Worm (Caenorhabditis elegans) whole organism, L2 larva: ENCODE measurements around the gene T13C5.6.

Experiments
- C34F6.9 ChIP-seq: fragments of 150-350 bp; optimal IDR thresholded peaks from 2 replicates; lab custom pipeline; 2014; ENCODE audit warnings: missing biosample characterization, missing genetic modification characterization
- ZK546.5 ChIP-seq: sonication (generic microtip); optimal IDR thresholded peaks from 2 replicates; lab custom pipeline; 2017; ENCODE audit warnings: missing biosample characterization, missing genetic modification characterization
- aly-2 ChIP-seq: fragments of 150-350 bp; optimal IDR thresholded peaks from 2 replicates; lab custom pipeline; 2014; ENCODE audit warnings: missing biosample characterization, missing genetic modification characterization
- blmp-1 ChIP-seq: sonication (generic microtip); optimal IDR thresholded peaks from 2 replicates; lab custom pipeline; 2017; ENCODE audit warnings: missing genetic modification characterization, mild to moderate bottlenecking, missing compliant biosample characterization, antibody characterized with exemption, moderate library complexity; ENCODE audit not compliant: insufficient read depth
- ceh-16 ChIP-seq: fragments of 150-350 bp; optimal IDR thresholded peaks from 2 replicates; lab custom pipeline; 2014; ENCODE audit warnings: missing biosample characterization, missing genetic modification characterization
- ceh-82 ChIP-seq: fragments of 150-350 bp; optimal IDR thresholded peaks from 2 replicates; lab custom pipeline; 2014; ENCODE audit warnings: missing biosample characterization, missing genetic modification characterization
- dmd-4 ChIP-seq: sonication (generic microtip); optimal IDR thresholded peaks from 2 replicates; lab custom pipeline; 2017; ENCODE audit warnings: missing biosample characterization, missing genetic modification characterization
- elt-3 ChIP-seq: sonication (generic microtip); optimal IDR thresholded peaks from 2 replicates; lab custom pipeline; 2017; ENCODE audit warnings: missing biosample characterization, missing genetic modification characterization
- fos-1 ChIP-seq: fragments of 150-350 bp; optimal IDR thresholded peaks from 2 replicates; lab custom pipeline; 2014; ENCODE audit warnings: missing biosample characterization, missing genetic modification characterization
- lin-11 ChIP-seq: fragments of 150-350 bp; sonication (generic microtip); optimal IDR thresholded peaks from 2 replicates; lab custom pipeline; 2014; ENCODE audit warnings: missing biosample characterization, missing genetic modification characterization, inconsistent platforms, mixed read lengths
- lin-13 ChIP-seq: fragments of 150-350 bp; optimal IDR thresholded peaks from 2 replicates; lab custom pipeline; 2014; ENCODE audit warnings: missing biosample characterization, missing genetic modification reagents, missing genetic modification characterization
- lin-39 ChIP-seq: fragments of 150-350 bp; optimal IDR thresholded peaks from 2 replicates; lab custom pipeline; 2014; ENCODE audit warnings: missing biosample characterization, missing genetic modification reagents, missing genetic modification characterization
- lsy-2 ChIP-seq, 2 experiments: fragments of 150-350 bp in 1 of 2; sonication (generic microtip) in 1 of 2; optimal IDR thresholded peaks; 2 replicates each; lab custom pipeline; 2014 to 2017; ENCODE audit warnings: missing biosample characterization in 2 of 2, missing genetic modification characterization in 2 of 2
- mdl-1 ChIP-seq, 2 experiments: fragments of 150-350 bp in 1 of 2; sonication (generic microtip) in 1 of 2; optimal IDR thresholded peaks; 2 replicates each; lab custom pipeline; 2017; ENCODE audit warnings: missing biosample characterization in 2 of 2, missing genetic modification characterization in 2 of 2
- nhr-10 ChIP-seq: sonication (generic microtip); optimal IDR thresholded peaks from 2 replicates; lab custom pipeline; 2017; ENCODE audit warnings: missing biosample characterization, missing genetic modification characterization
- nhr-129 ChIP-seq: fragments of 150-350 bp; optimal IDR thresholded peaks from 2 replicates; lab custom pipeline; 2014; ENCODE audit warnings: missing biosample characterization, missing genetic modification characterization
- nhr-21 ChIP-seq: fragments of 150-350 bp; optimal IDR thresholded peaks from 2 replicates; lab custom pipeline; 2014; ENCODE audit warnings: missing biosample characterization, missing genetic modification characterization
- peb-1 ChIP-seq: fragments of 150-350 bp; optimal IDR thresholded peaks from 2 replicates; lab custom pipeline; 2014; ENCODE audit warnings: missing biosample characterization, missing genetic modification characterization
- sem-4 ChIP-seq: fragments of 150-350 bp; optimal IDR thresholded peaks from 2 replicates; lab custom pipeline; 2014; ENCODE audit warnings: missing biosample characterization, missing genetic modification reagents, missing genetic modification characterization
- skn-1 ChIP-seq: sonication (generic microtip); optimal IDR thresholded peaks from 2 replicates; lab custom pipeline; 2017; ENCODE audit warnings: missing biosample characterization, missing genetic modification characterization
- sma-3 ChIP-seq: sonication (generic microtip); optimal IDR thresholded peaks from 2 replicates; lab custom pipeline; 2016; ENCODE audit warnings: missing genetic modification reagents, missing genetic modification characterization, missing compliant biosample characterization
- unc-39 ChIP-seq: fragments of 150-350 bp; optimal IDR thresholded peaks from 2 replicates; lab custom pipeline; 2014; ENCODE audit warnings: missing biosample characterization, missing genetic modification characterization
- unc-62 ChIP-seq: fragments of 150-350 bp; optimal IDR thresholded peaks from 2 replicates; lab custom pipeline; 2014; ENCODE audit warnings: missing biosample characterization, missing genetic modification reagents, missing genetic modification characterization
- ztf-1 ChIP-seq: fragments of 200-800 bp; sonication (Bioruptor generic); conservative IDR thresholded peaks from 2 replicates; pipeline ENCODE4 v1.3.6; 2022; ENCODE audit warnings: missing genetic modification characterization, missing compliant biosample characterization
- ztf-4 ChIP-seq: fragments of 150-350 bp; optimal IDR thresholded peaks from 2 replicates; lab custom pipeline; 2014; ENCODE audit warnings: missing biosample characterization, missing genetic modification characterization

Gene T13C5.6

DNA sequence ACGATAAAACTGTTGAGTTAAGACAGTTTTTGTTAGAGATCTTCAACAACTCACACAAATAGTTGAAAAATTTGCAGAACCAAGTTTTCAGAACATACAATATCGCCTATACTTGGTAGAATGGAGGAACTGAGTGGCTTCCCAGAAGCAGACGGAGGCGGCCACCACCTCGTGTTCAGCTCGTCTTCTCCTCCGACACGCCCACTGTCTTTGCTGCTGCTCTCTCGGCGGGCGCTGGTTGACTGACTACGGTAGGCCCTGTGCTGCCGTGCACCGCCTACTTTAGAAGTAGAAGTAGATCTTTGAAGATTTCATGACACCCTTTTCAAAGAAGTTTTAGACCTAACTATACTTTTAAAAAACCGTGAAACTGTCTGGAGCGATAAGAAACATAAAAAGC is 45.5 kb downstream of the T13C5.6 start:
- no peak for TF ChIP-seq nhr-21 (tag; lab: Kevin White, UChicago)
- no peak for TF ChIP-seq blmp-1 (tag; lab: Kevin White, UChicago)
- no peak for TF ChIP-seq aly-2
- no peak for TF ChIP-seq unc-62
- no peak for TF ChIP-seq ceh-82 (tag; lab: Kevin White, UChicago)
- no peak for TF ChIP-seq C34F6.9 (tag; lab: Kevin White, UChicago)
- no peak for TF ChIP-seq ztf-1 (GFP tag; lab: Robert Waterston, UW)
- TF ChIP-seq sem-4 (tag; lab: Kevin White, UChicago), result no peak
- no peak for TF ChIP-seq elt-3
- TF ChIP-seq skn-1 (tag; lab: Kevin White, UChicago), result no peak
- TF ChIP-seq ZK546.5, result no peak
- no peak for TF ChIP-seq ztf-4 (tag; lab: Kevin White, UChicago)
- no peak for TF ChIP-seq sma-3 (GFP tag; lab: Kevin White, UChicago)
- no peak for TF ChIP-seq ceh-16
- no peak for TF ChIP-seq peb-1 (tag; lab: Kevin White, UChicago)
- no peak for TF ChIP-seq fos-1
- TF ChIP-seq lsy-2 (tag; optimal IDR thresholded peaks at IDR 0.05; lab: Kevin White, UChicago), result no peak

DNA sequence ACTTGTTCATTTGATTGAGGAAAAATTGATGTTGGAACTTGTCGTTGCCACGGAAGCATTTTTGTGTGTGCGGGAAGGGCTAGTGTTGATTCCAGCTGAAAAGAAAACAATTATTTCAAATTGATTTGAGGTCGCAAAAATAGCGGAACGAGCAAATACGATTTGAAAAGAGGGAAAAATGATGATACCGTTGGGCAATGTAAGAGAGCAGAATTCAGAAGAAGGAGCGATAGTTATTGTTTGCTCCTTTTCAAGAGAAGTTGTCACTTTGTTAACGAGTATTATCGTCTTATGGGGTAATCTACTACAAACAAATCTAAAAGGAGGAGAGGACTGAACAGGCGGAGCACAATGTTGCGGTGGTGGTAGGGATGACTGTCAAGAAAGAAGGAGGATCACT is 47.1 kb downstream of the T13C5.6 start, which contains the start of gene odd-2:
Gene odd-2 (minus strand): TSS at position 101 of the 400 bp plus-strand sequence.
- TF ChIP-seq sem-4 (tag; lab: Kevin White, UChicago), result no peak
- TF ChIP-seq dmd-4 (tag; lab: Kevin White, UChicago), result no peak
- TF ChIP-seq unc-39 (tag; lab: Kevin White, UChicago), result no peak
- no peak for TF ChIP-seq nhr-129
- no peak for TF ChIP-seq ceh-16

DNA sequence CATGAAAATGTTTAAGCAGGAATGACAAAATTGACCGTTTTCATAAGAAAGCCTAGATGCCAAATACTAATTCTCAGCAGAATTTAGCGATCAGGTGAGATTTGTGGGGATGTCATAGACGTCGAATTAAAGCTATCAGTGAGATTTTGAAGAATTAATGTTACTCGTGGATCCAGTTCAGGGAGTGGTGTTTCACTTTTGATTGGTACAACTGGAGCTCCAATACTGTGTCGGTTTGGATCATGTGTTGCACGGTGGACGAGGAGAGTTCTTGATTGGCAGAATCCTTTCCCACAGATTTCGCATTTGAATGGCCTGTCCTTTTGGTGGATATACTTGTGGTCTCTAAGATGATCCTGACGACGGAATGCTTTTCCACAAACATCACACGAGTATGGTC is 47.9 kb downstream of the T13C5.6 start:
- TF ChIP-seq lin-11 (no peak), fos-1 (no peak), dmd-4 (tag; lab: Kevin White, UChicago) (no peak), mdl-1 (tag; optimal IDR thresholded peaks at IDR 0.05; lab: Kevin White, UChicago) (no peak), lin-39 (no peak)

DNA sequence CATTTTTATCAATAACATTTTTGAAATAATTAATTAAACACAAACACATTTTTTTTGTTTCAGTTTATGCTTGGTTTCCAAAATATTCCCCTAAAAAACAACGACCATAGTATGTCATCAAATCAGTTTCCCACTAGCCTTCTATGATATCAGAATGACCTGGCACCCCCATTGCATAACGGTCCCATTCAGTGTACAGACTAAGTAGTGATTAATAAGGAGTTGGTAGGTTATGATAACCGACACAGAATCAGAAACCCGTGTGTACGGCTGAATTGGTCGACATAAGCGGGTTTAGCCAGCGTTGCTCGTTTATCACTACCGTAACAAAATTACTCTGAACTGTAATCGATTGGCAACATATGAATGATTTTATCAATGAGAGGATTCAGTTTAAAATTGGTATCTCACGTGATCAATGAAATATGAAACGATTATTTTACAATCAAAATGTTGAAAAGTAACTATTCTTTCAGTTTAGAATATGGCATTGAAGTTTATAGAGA is 50.0 kb downstream of the T13C5.6 start:
- no peak for TF ChIP-seq nhr-10 (tag; lab: Kevin White, UChicago)
- no peak for TF ChIP-seq blmp-1 (tag; lab: Kevin White, UChicago)
- no peak for TF ChIP-seq lin-13 (GFP tag; lab: Kevin White, UChicago)
- no peak for TF ChIP-seq skn-1 (tag; lab: Kevin White, UChicago)
